Worm (Caenorhabditis elegans): ENCODE results near the gene H01G02.4.

DNA sequence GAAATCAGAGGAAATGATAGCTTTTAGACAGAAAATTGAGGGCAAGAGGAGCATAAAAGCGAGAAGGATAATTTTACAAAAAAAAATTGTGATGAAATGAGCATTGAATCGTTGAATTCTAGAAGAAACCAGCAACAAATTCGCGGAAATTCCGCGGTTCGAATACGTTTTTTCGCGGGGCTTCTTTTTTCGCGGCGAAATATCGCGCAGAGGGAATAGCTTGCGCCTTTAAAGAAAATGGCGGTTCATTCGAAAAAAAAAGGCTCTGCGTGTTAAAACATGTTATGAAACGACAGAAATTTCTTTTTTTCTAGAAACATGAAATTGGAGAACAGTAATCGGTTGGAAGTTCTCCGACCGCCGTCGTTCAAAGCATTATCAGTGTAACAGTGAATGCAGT is 19.5 kb upstream of the H01G02.4 start:
- TF ChIP-seq ztf-1 (GFP tag; conservative IDR thresholded peaks at IDR 0.05) (no peak), nhr-237 (tag; optimal IDR thresholded peaks at IDR 0.05) (no peak), ama-1 (optimal IDR thresholded peaks at IDR 0.05) (no peak)

Data from whole organism, L2 larva.